Worm (Caenorhabditis elegans): Measurements from ENCODE around the gene T04F3.3.

- no peak for TF ChIP-seq ama-1 (optimal IDR thresholded peaks at IDR 0.05)
- no peak for TF ChIP-seq ceh-13 (GFP tag; optimal IDR thresholded peaks at IDR 0.05)
- TF ChIP-seq hmbx-1 (tag; optimal IDR thresholded peaks at IDR 0.05): no peak
- TF ChIP-seq aly-1 (tag; optimal IDR thresholded peaks at IDR 0.05): no peak
- TF ChIP-seq B0310.2 (tag; optimal IDR thresholded peaks at IDR 0.05): no peak
- TF ChIP-seq ceh-36 (tag; optimal IDR thresholded peaks at IDR 0.05): no peak
- no peak for TF ChIP-seq flt-1 (GFP tag; IDR thresholded peaks at IDR 0.05)
- no peak for TF ChIP-seq ets-7 (tag; optimal IDR thresholded peaks at IDR 0.05)
- no peak for TF ChIP-seq hmg-4 (GFP tag; optimal IDR thresholded peaks at IDR 0.05)
Observed at ce11 chrV:11794172-11794571, 35.4 kb downstream of the T04F3.3 start.

All from whole organism, early embryonic.